Worm (Caenorhabditis elegans) whole organism, L2 larva: ENCODE measurements around the gene meg-2.

Experiments used
- ama-1 ChIP-seq: fragments of 150-350 bp; optimal IDR thresholded peaks from 2 replicates; lab custom pipeline; 2018; ENCODE audit warnings: inconsistent platforms
- lin-39 ChIP-seq: fragments of 150-350 bp; optimal IDR thresholded peaks from 2 replicates; lab custom pipeline; 2014; ENCODE audit warnings: missing biosample characterization, missing genetic modification reagents, missing genetic modification characterization

- TF ChIP-seq ama-1 (lab: Kevin White, UChicago) (no peak), lin-39 (tag; lab: Kevin White, UChicago) (no peak)
These were observed 52.5 kb downstream of the meg-2 start for ce11 chrX:13873324-13873933.
